Worm (Caenorhabditis elegans) whole organism, L4 larva: ENCODE measurements around the gene abcx-1.

Experiments
- D1046.2 ChIP-seq: fragments of 200-800 bp; sonication (Bioruptor generic); IDR thresholded peaks from 2 replicates; pipeline ENCODE4 v1.3.6; 2022; ENCODE audit warnings: missing genetic modification characterization, missing compliant biosample characterization
- F44E2.7 ChIP-seq: fragments of 200-800 bp; sonication (Bioruptor generic); IDR thresholded peaks from 2 replicates; pipeline ENCODE4 v2.1.2; 2022; ENCODE audit warnings: missing genetic modification characterization, missing compliant biosample characterization
- R02D3.7 ChIP-seq: fragments of 150-350 bp; sonication (generic microtip); optimal IDR thresholded peaks from 3 replicates; lab custom pipeline; 2014; ENCODE audit warnings: missing biosample characterization, missing genetic modification characterization
- Y48G9A.11 ChIP-seq: fragments of 200-800 bp; sonication (Bioruptor generic); IDR thresholded peaks from 2 replicates; pipeline ENCODE4 v1.3.6; 2022; ENCODE audit warnings: missing genetic modification reagents, missing genetic modification characterization, missing compliant biosample characterization
- ZK337.2 ChIP-seq: fragments of 200-800 bp; sonication (Bioruptor generic); IDR thresholded peaks from 2 replicates; pipeline ENCODE4 v1.3.6; 2022; ENCODE audit warnings: missing genetic modification reagents, missing genetic modification characterization, missing compliant biosample characterization
- ZK546.5 ChIP-seq, 2 experiments: sonication (generic microtip); optimal IDR thresholded peaks; 2 replicates each; lab custom pipeline; 2017; ENCODE audit warnings: missing biosample characterization in 2 of 2, missing genetic modification characterization in 2 of 2
- aha-1 ChIP-seq: fragments of 150-350 bp; peaks from one replicate; lab custom pipeline; 2014; ENCODE audit warnings: missing biosample characterization, missing genetic modification characterization
- aly-2 ChIP-seq: sonication (generic microtip); optimal IDR thresholded peaks from 2 replicates; lab custom pipeline; 2018; ENCODE audit warnings: missing biosample characterization, missing genetic modification characterization
- ama-1 ChIP-seq: fragments of 150-350 bp; optimal IDR thresholded peaks from 2 replicates; lab custom pipeline; 2014; ENCODE audit warnings: inconsistent platforms, mixed read lengths
- arid-1 ChIP-seq: fragments of 200-800 bp; sonication (Bioruptor generic); conservative IDR thresholded peaks from 2 replicates; pipeline ENCODE4 v1.3.6; 2022; ENCODE audit warnings: missing genetic modification reagents, missing genetic modification characterization, missing compliant biosample characterization
- attf-4 ChIP-seq: sonication (generic microtip); optimal IDR thresholded peaks from 3 replicates; lab custom pipeline; 2017; ENCODE audit warnings: missing biosample characterization, missing genetic modification characterization
- ceh-28 ChIP-seq: fragments of 150-350 bp; optimal IDR thresholded peaks from 2 replicates; lab custom pipeline; 2014; ENCODE audit warnings: missing biosample characterization, missing genetic modification reagents, missing genetic modification characterization
- ceh-32 ChIP-seq: sonication (generic microtip); optimal IDR thresholded peaks from 2 replicates; lab custom pipeline; 2016; ENCODE audit warnings: mild to moderate bottlenecking, missing genetic modification characterization, missing compliant biosample characterization; ENCODE audit not compliant: poor library complexity
- ces-1 ChIP-seq: fragments of 150-350 bp; sonication (generic microtip); optimal IDR thresholded peaks from 4 replicates; lab custom pipeline; 2014; ENCODE audit warnings: missing biosample characterization, missing genetic modification reagents, missing genetic modification characterization
- daf-12 ChIP-seq: fragments of 150-350 bp; optimal IDR thresholded peaks from 2 replicates; lab custom pipeline; 2014; ENCODE audit warnings: missing biosample characterization, missing genetic modification reagents, missing genetic modification characterization
- daf-16 ChIP-seq, 3 experiments: sonication (generic microtip); optimal IDR thresholded peaks; 2 replicates each; lab custom pipeline; 2016 to 2017; ENCODE audit warnings: missing genetic modification characterization in 3 of 3, missing genetic modification reagents in 3 of 3, mild to moderate bottlenecking in 2 of 3, missing compliant biosample characterization in 2 of 3, missing biosample characterization in 1 of 3, moderate library complexity in 1 of 3
- dmd-9 ChIP-seq: fragments of 200-800 bp; sonication (Bioruptor generic); IDR thresholded peaks from 2 replicates; pipeline ENCODE4 v1.3.6; 2022; ENCODE audit warnings: missing genetic modification reagents, missing genetic modification characterization, missing compliant biosample characterization
- dpl-1 ChIP-seq: fragments of 150-350 bp; optimal IDR thresholded peaks from 2 replicates; lab custom pipeline; 2014; ENCODE audit warnings: missing biosample characterization, missing genetic modification reagents, missing genetic modification characterization
- duxl-1 ChIP-seq: sonication (generic microtip); optimal IDR thresholded peaks from 2 replicates; lab custom pipeline; 2016; ENCODE audit warnings: mild to moderate bottlenecking, missing genetic modification characterization, moderate library complexity, missing compliant biosample characterization; ENCODE audit not compliant: poor library complexity
- dve-1 ChIP-seq: sonication (generic microtip); optimal IDR thresholded peaks from 2 replicates; lab custom pipeline; 2017; ENCODE audit warnings: antibody characterized with exemption, mild to moderate bottlenecking, missing genetic modification characterization, missing compliant biosample characterization; ENCODE audit not compliant: insufficient read depth
- hif-1 ChIP-seq, 2 experiments: sonication (generic microtip); optimal IDR thresholded peaks; 2 replicates each; lab custom pipeline; 2016 to 2017; ENCODE audit warnings: missing compliant biosample characterization in 2 of 2, missing genetic modification characterization in 2 of 2, missing genetic modification reagents in 2 of 2, missing genotype in 2 of 2, mild to moderate bottlenecking in 1 of 2
- hmg-1.1 ChIP-seq: fragments of 200-800 bp; sonication (Bioruptor generic); IDR thresholded peaks from 2 replicates; pipeline ENCODE4 v1.3.6; 2022; ENCODE audit warnings: missing genetic modification reagents, missing genetic modification characterization, missing compliant biosample characterization
- lin-39 ChIP-seq: fragments of 150-350 bp; optimal IDR thresholded peaks from 2 replicates; lab custom pipeline; 2014; ENCODE audit warnings: missing biosample characterization, missing genetic modification reagents, missing genetic modification characterization
- lir-3 ChIP-seq: sonication (generic microtip); optimal IDR thresholded peaks from 2 replicates; lab custom pipeline; 2016; ENCODE audit warnings: mild to moderate bottlenecking, missing genetic modification characterization, missing compliant biosample characterization
- mxl-2 ChIP-seq: fragments of 200-800 bp; sonication (Bioruptor generic); conservative IDR thresholded peaks from 2 replicates; pipeline ENCODE4 v1.3.6; 2022; ENCODE audit warnings: missing genetic modification reagents, missing genetic modification characterization, missing compliant biosample characterization
- nhr-42 ChIP-seq: fragments of 200-800 bp; sonication (Bioruptor generic); IDR thresholded peaks from 2 replicates; pipeline ENCODE4 v1.3.6; 2022; ENCODE audit warnings: missing genetic modification characterization, missing compliant biosample characterization
- pha-4 ChIP-seq, 2 experiments: fragments of 150-350 bp in 1 of 2; fragments of 200-800 bp in 1 of 2; sonication (Bioruptor generic) in 1 of 2; IDR thresholded peaks in 1 of 2; optimal IDR thresholded peaks in 1 of 2; 2 replicates each; pipeline versions ENCODE4 v1.3.6 to Lab custom; 2014 to 2022; ENCODE audit warnings: missing genetic modification characterization in 2 of 2, missing genetic modification reagents in 2 of 2, missing biosample characterization in 1 of 2, missing compliant biosample characterization in 1 of 2
- php-3 ChIP-seq: fragments of 200-800 bp; sonication (Bioruptor generic); IDR thresholded peaks from 2 replicates; pipeline ENCODE4 v1.3.6; 2022; ENCODE audit warnings: missing genetic modification reagents, missing genetic modification characterization, missing compliant biosample characterization
- rbr-2 ChIP-seq: sonication (generic microtip); optimal IDR thresholded peaks from 2 replicates; lab custom pipeline; 2016; ENCODE audit warnings: missing genotype, missing genetic modification characterization, missing compliant biosample characterization
- spr-3 ChIP-seq: fragments of 200-800 bp; sonication (Bioruptor generic); optimal IDR thresholded peaks from 2 replicates; lab custom pipeline; 2018; ENCODE audit warnings: mild to moderate bottlenecking, missing genetic modification characterization, missing compliant biosample characterization
- tra-1 ChIP-seq: fragments of 200-800 bp; sonication (Bioruptor generic); IDR thresholded peaks from 2 replicates; pipeline ENCODE4 v1.3.6; 2022; ENCODE audit warnings: missing genetic modification reagents, missing genetic modification characterization, missing compliant biosample characterization
- unc-62 ChIP-seq, 3 experiments: fragments of 150-350 bp in 1 of 3; sonication (generic microtip); optimal IDR thresholded peaks in 2 of 3; peaks in 1 of 3; 1 replicate in 1 of 3; 2 replicates in 2 of 3; lab custom pipeline; 2014 to 2017; ENCODE audit warnings: missing biosample characterization in 3 of 3, missing genetic modification characterization in 3 of 3, missing genetic modification reagents in 3 of 3, missing genotype in 1 of 3
- zag-1 ChIP-seq: fragments of 150-350 bp; optimal IDR thresholded peaks from 2 replicates; lab custom pipeline; 2014; ENCODE audit warnings: missing biosample characterization, missing genetic modification characterization
- zfp-3 ChIP-seq: fragments of 200-800 bp; sonication (Bioruptor generic); conservative IDR thresholded peaks from 2 replicates; pipeline ENCODE4 v1.3.6; 2022; ENCODE audit warnings: missing genetic modification reagents, missing genetic modification characterization, missing compliant biosample characterization
- ztf-11 ChIP-seq: fragments of 150-350 bp; optimal IDR thresholded peaks from 2 replicates; lab custom pipeline; 2014; ENCODE audit warnings: missing biosample characterization, missing genetic modification characterization
- ztf-7 ChIP-seq: fragments of 150-350 bp; optimal IDR thresholded peaks from 2 replicates; lab custom pipeline; 2014; ENCODE audit warnings: missing biosample characterization, missing genetic modification characterization

Gene abcx-1

DNA sequence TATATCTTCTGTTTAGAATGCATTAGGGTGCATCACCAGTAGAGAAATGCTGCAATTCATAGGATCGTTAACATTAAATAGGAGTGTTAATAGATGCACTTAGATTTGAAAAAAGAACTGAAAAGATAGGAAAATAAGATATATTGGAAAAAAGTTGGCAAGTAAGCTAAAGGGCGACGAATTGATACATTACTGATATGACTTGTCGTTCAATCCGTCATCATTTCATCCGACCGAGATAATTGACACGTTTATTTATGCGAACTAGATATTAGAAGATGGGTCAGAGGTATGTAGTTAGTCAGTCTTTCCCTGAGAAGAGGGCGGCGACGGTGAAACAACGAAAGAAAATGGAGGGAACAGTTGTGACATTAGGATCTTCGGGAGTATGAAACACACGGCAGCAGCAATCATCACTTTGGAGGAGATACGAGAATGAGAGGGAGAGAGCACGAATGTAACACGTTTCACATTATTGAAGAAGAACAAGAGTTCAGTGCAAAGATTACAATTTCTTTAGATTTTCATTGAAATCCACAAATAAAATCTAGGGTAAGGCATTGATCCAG lies 13.0 kb downstream of the abcx-1 start, which contains the start of gene lron-15:
TSS of gene lron-15 (minus strand) at position 51 of the 569 bp plus-strand sequence.
- TF ChIP-seq hmg-1.1 (GFP tag; lab: Robert Waterston, UW): no peak
- TF ChIP-seq ceh-28: no peak

DNA sequence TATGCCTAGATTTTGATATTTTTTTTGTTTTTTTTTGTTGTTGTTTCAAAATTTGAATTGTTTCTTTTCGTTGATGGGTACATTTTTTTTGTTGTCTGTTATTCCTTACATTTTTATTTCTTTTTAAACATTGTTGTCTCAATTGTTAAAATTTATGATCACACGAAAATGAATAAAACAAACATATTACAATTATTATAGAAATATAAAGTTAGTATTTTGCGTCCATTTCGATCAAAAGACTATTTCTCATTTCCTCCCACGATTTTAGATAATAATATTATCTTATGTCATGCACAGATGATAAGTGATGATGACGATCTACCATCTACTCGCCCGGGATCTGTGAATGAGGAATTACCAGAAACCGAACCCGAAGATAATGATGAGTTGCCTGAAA lies 22.7 kb downstream of the abcx-1 start, which contains the start of gene wrn-1:
TSS of gene wrn-1 (plus strand) at position 301 of the 400 bp plus-strand sequence.
- TF ChIP-seq arid-1 (GFP tag; lab: Robert Waterston, UW): no peak
- TF ChIP-seq mxl-2 (GFP tag; lab: Robert Waterston, UW): no peak
- TF ChIP-seq hif-1 (tag; optimal IDR thresholded peaks at IDR 0.05; lab: Kevin White, UChicago): no peak
- no peak for TF ChIP-seq Y48G9A.11
- TF ChIP-seq pha-4 (GFP tag; IDR thresholded peaks at IDR 0.05; lab: Robert Waterston, UW): no peak
- TF ChIP-seq pha-4 (tag; optimal IDR thresholded peaks at IDR 0.05; lab: Kevin White, UChicago): no peak
- no peak for TF ChIP-seq ztf-11 (tag; lab: Kevin White, UChicago)
- no peak for TF ChIP-seq dve-1 (tag; lab: Kevin White, UChicago)
- TF ChIP-seq ZK337.2 (GFP tag; lab: Robert Waterston, UW): no peak
- no peak for TF ChIP-seq ztf-7 (tag; lab: Kevin White, UChicago)
- TF ChIP-seq lin-39 (tag; lab: Kevin White, UChicago): no peak
- no peak for TF ChIP-seq attf-4
- no peak for TF ChIP-seq D1046.2 (GFP tag; lab: Robert Waterston, UW)
- no peak for TF ChIP-seq dmd-9 (GFP tag; lab: Robert Waterston, UW)
- no peak for TF ChIP-seq zag-1 (tag; lab: Kevin White, UChicago)
- TF ChIP-seq tra-1 (GFP tag; lab: Robert Waterston, UW): no peak
- TF ChIP-seq, all 104 proteins: peak for 0

DNA sequence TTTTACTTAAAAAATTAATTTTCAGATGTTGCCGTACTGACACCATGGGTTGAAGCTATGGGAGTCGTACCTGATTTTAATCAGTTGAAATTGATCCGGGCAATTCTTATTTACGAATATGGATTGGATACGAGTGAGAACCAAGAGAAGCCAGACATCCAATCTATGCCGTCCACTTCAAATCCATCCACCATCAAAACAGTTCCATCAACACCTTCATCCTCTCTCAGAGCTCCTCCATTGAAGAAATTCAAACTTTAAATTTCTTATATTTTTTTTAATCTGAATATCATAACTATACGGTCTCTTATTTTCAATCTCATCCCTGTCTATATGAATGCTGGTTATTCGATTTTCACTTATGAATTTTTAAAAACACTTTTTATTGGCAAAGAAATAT lies 26.9 kb downstream of the abcx-1 start:
- no peak for TF ChIP-seq ceh-32 (tag; lab: Kevin White, UChicago)
- no peak for TF ChIP-seq arid-1 (GFP tag; lab: Robert Waterston, UW)
- TF ChIP-seq ama-1 (lab: Kevin White, UChicago): no peak
- TF ChIP-seq R02D3.7 (tag; lab: Kevin White, UChicago): no peak
- TF ChIP-seq daf-16 (GFP tag; optimal IDR thresholded peaks at IDR 0.05; lab: Kevin White, UChicago): peak in 1 of 2 experiments; percentile 23
- TF ChIP-seq daf-16 (tag; optimal IDR thresholded peaks at IDR 0.05; lab: Kevin White, UChicago): no peak
- no peak for TF ChIP-seq rbr-2 (tag; lab: Kevin White, UChicago)
- TF ChIP-seq duxl-1: no peak
- no peak for TF ChIP-seq attf-4
- no peak for TF ChIP-seq lir-3 (tag; lab: Kevin White, UChicago)
- TF ChIP-seq dpl-1 (GFP tag; lab: Kevin White, UChicago): no peak
- TF ChIP-seq ces-1 (GFP tag; lab: Kevin White, UChicago): no peak
- TF ChIP-seq spr-3 (GFP tag; lab: Kevin White, UChicago): no peak
- no peak for TF ChIP-seq php-3 (GFP tag; lab: Robert Waterston, UW)
- TF ChIP-seq nhr-42 (GFP tag; lab: Robert Waterston, UW): no peak
- 0 out of 2 replicates have a peak, but pooled peaks have one; percentile 15 for TF ChIP-seq zfp-3 (GFP tag; lab: Robert Waterston, UW)
- no peak for TF ChIP-seq F44E2.7 (GFP tag; lab: Robert Waterston, UW)

DNA sequence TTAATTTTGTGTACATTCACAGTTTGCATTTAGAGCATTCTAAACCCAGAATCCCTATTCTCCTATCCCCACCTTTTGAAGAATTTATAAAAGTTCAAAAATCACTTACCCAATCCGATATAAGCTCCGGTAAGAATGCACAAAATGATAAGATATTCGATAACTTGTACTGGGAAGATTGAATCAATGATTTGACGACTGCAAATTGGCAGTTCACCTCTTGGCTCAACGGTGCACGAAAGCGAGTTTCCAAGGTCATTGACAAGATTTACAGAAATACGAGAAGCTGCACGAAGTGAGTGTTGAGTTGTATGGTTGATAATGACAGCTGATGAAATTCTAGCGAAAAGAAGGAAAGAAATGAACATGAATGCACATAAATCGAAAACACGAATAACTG lies 28.3 kb downstream of the abcx-1 start:
- TF ChIP-seq aha-1 (tag; lab: Kevin White, UChicago) (peak; percentile 74), ZK546.5 (tag; optimal IDR thresholded peaks at IDR 0.05; lab: Kevin White, UChicago) (no peak), unc-62 (GFP tag; optimal IDR thresholded peaks at IDR 0.05 in 1 of 2; lab: Kevin White, UChicago) (peak in 1 of 2 experiments; percentile 67), unc-62 (tag; optimal IDR thresholded peaks at IDR 0.05; lab: Kevin White, UChicago) (no peak), spr-3 (GFP tag; lab: Kevin White, UChicago) (no peak), daf-12 (tag; lab: Kevin White, UChicago) (no peak), php-3 (GFP tag; lab: Robert Waterston, UW) (no peak), aly-2 (no peak)
